Worm (Caenorhabditis elegans) whole organism, early embryonic: ENCODE data around the gene Y62H9A.4.

ENCODE experiments used
- B0310.2 ChIP-seq: sonication (generic microtip); optimal IDR thresholded peaks from 2 replicates; lab custom pipeline; 2016; ENCODE audit warnings: mild to moderate bottlenecking, missing genetic modification characterization, missing compliant biosample characterization
- F13C5.2 ChIP-seq: sonication (generic microtip); optimal IDR thresholded peaks from 2 replicates; lab custom pipeline; 2017; ENCODE audit warnings: mild to moderate bottlenecking, missing genetic modification characterization, inconsistent platforms, missing compliant biosample characterization
- aly-1 ChIP-seq: sonication (generic microtip); optimal IDR thresholded peaks from 2 replicates; lab custom pipeline; 2016; ENCODE audit warnings: missing genetic modification characterization, missing compliant biosample characterization
- ama-1 ChIP-seq: fragments of 150-350 bp; optimal IDR thresholded peaks from 2 replicates; lab custom pipeline; 2014
- ceh-13 ChIP-seq: fragments of 200-800 bp; sonication (Bioruptor generic); optimal IDR thresholded peaks from 2 replicates; lab custom pipeline; 2018; ENCODE audit warnings: mild to moderate bottlenecking, missing genetic modification characterization, missing compliant biosample characterization
- ceh-36 ChIP-seq: sonication (generic microtip); optimal IDR thresholded peaks from 2 replicates; lab custom pipeline; 2016; ENCODE audit warnings: missing genetic modification characterization, inconsistent platforms, missing compliant biosample characterization
- ets-7 ChIP-seq: sonication (generic microtip); optimal IDR thresholded peaks from 2 replicates; lab custom pipeline; 2016; ENCODE audit warnings: missing genotype, missing genetic modification characterization, missing compliant biosample characterization
- flt-1 ChIP-seq: fragments of 200-800 bp; sonication (Bioruptor generic); IDR thresholded peaks from 2 replicates; pipeline ENCODE4 v1.3.6; 2022; ENCODE audit warnings: missing genetic modification characterization, missing compliant biosample characterization
- hmbx-1 ChIP-seq: sonication (generic microtip); optimal IDR thresholded peaks from 2 replicates; lab custom pipeline; 2016; ENCODE audit warnings: mild to moderate bottlenecking, missing genetic modification characterization, missing compliant biosample characterization
- hmg-4 ChIP-seq: fragments of 200-800 bp; sonication (Bioruptor generic); optimal IDR thresholded peaks from 2 replicates; lab custom pipeline; 2018; ENCODE audit warnings: mild to moderate bottlenecking, missing genetic modification characterization, missing compliant biosample characterization
- hnd-1 ChIP-seq: sonication (generic microtip); optimal IDR thresholded peaks from 2 replicates; lab custom pipeline; 2016; ENCODE audit warnings: missing genetic modification characterization, missing compliant biosample characterization
- pes-1 ChIP-seq: fragments of 200-800 bp; sonication (Bioruptor generic); IDR thresholded peaks from 2 replicates; pipeline ENCODE4 v1.3.6; 2022; ENCODE audit warnings: missing genetic modification reagents, missing genetic modification characterization, missing compliant biosample characterization
- scrt-1 ChIP-seq: fragments of 200-800 bp; sonication (Bioruptor generic); IDR thresholded peaks from 2 replicates; pipeline ENCODE4 v1.3.6; 2022; ENCODE audit warnings: missing genetic modification characterization, missing compliant biosample characterization
- sea-1 ChIP-seq: fragments of 200-800 bp; sonication (Bioruptor generic); conservative IDR thresholded peaks from 2 replicates; pipeline ENCODE4 v1.3.6; 2022; ENCODE audit warnings: missing genetic modification characterization, missing compliant biosample characterization
- tbx-11 ChIP-seq: fragments of 200-800 bp; sonication (Bioruptor generic); IDR thresholded peaks from 2 replicates; pipeline ENCODE4 v1.3.6; 2022; ENCODE audit warnings: missing genetic modification characterization, missing compliant biosample characterization
- tbx-37 ChIP-seq: fragments of 200-800 bp; sonication (Bioruptor generic); conservative IDR thresholded peaks from 2 replicates; pipeline ENCODE4 v1.3.6; 2022; ENCODE audit warnings: missing genetic modification reagents, missing genetic modification characterization, missing compliant biosample characterization
- tra-4 ChIP-seq: sonication (generic microtip); optimal IDR thresholded peaks from 2 replicates; lab custom pipeline; 2017; ENCODE audit warnings: missing genetic modification characterization, missing compliant biosample characterization

Y62H9A.4 gene

DNA sequence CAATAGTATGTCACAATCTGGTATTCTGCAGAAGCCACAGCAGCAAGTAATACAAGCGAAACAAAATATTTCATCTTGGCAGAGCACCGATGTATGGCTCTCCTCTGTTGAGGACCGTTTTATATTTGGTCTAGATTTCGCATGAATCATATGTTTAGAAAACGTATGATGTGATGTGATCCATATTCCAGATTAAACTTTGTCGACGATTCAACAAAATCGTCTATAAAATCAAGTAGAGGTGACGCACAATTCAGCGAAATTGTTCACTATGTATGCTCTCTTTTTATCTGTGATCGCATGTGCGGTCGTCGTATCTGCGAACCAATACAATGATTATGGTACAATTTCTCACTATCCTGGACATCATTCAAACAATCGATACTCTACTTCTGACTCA lies at the start of gene Y62H9A.4, which contains the start of gene Y62H9A.3:
Y62H9A.4 (plus strand) TSS at position 256 of the 400 bp plus-strand sequence.
Y62H9A.3 (minus strand) TSS at position 101 of the 400 bp plus-strand sequence.
- TF ChIP-seq tra-4 (tag; lab: Kevin White, UChicago) (no peak), tbx-11 (GFP tag; lab: Robert Waterston, UW) (no peak), ceh-36 (tag; lab: Kevin White, UChicago) (no peak)

DNA sequence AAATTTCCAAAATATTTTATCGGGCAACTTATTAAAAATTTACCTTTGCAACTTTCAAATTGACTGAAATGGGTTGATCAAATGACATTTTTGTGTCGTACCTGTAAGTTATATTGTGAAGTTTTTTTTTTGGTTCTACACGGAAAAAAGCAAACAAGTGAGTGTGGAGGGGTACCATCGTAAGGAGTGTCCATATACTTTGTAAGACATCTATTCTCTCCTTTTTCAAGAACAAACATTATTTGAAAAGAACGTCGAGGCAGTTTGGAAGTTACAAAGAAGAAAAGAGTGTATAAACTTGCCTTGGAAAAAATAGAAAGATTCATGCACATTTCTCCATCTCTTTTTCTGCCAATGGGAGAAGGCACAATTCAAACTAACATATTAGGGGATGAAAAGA lies 42.5 kb upstream of the Y62H9A.4 start, which contains the start of gene taf-7.1:
taf-7.1 (minus strand) TSS at position 101 of the 400 bp plus-strand sequence.
- no peak for TF ChIP-seq flt-1 (GFP tag; lab: Robert Waterston, UW)
- TF ChIP-seq sea-1 (GFP tag; lab: Robert Waterston, UW), result no peak
- no peak for TF ChIP-seq tbx-11 (GFP tag; lab: Robert Waterston, UW)
- no peak for TF ChIP-seq F13C5.2 (tag; lab: Kevin White, UChicago)
- TF ChIP-seq ceh-36 (tag; lab: Kevin White, UChicago), result no peak
- TF ChIP-seq hnd-1, result no peak
- TF ChIP-seq pes-1 (GFP tag; lab: Robert Waterston, UW), result no peak
- no peak for TF ChIP-seq ama-1 (lab: Kevin White, UChicago)
- no peak for TF ChIP-seq tra-4 (tag; lab: Kevin White, UChicago)
- no peak for TF ChIP-seq hmg-4 (GFP tag; lab: Kevin White, UChicago)
- TF ChIP-seq aly-1, result no peak
- no peak for TF ChIP-seq B0310.2
- no peak for TF ChIP-seq ceh-13 (GFP tag; lab: Kevin White, UChicago)
- no peak for TF ChIP-seq hmbx-1
- no peak for TF ChIP-seq ets-7 (tag; lab: Kevin White, UChicago)
- no peak for TF ChIP-seq scrt-1

DNA sequence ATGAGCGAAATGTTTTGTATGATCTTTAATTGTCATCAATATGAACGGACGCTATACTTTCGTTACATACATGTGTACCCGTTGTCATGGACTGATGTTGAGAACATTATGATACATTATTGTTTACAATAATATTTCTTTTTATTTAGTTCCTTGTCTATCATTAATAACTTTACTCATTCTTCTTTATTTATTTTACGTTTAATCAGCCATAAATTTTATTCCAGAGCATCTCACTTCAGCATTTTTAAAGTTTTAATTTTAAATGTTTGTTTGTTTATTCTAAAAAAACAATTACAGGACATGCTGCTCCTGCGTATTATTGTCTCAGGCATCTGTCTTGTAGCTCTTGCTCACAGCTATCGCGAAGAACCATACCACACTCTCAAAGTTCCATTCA lies 36.6 kb upstream of the Y62H9A.4 start, which contains the start of gene F54F7.2:
F54F7.2 (plus strand) TSS at position 301 of the 400 bp plus-strand sequence.
- no peak for TF ChIP-seq aly-1
- no peak for TF ChIP-seq B0310.2
- no peak for TF ChIP-seq tbx-37 (GFP tag; lab: Robert Waterston, UW)
- no peak for TF ChIP-seq ama-1 (lab: Kevin White, UChicago)
- TF ChIP-seq ceh-36 (tag; lab: Kevin White, UChicago), result no peak

DNA sequence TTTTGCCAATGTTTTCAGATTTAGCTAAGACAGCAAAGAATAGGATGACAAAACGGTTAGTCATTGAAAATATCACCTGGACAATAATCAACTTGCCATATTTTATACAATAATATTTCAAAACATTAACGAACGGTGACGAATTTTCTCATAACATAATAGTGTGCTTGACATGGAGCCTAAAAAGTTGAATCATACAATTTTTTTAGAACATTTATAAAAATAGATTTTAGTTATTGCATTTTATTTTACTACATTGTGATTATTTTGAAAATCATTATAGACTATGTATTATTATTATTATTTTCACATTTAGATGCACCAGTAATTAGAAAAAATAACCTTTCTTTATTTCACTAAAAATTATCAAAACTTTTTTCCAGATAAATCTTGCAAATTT lies 31.3 kb upstream of the Y62H9A.4 start, which contains the start of gene F54F7.9:
F54F7.9 (minus strand) TSS at position 101 of the 400 bp plus-strand sequence.
- no peak for TF ChIP-seq ama-1 (lab: Kevin White, UChicago)
- TF ChIP-seq F13C5.2 (tag; lab: Kevin White, UChicago), result no peak
- no peak for TF ChIP-seq scrt-1
- no peak for TF ChIP-seq ceh-36 (tag; lab: Kevin White, UChicago)
- no peak for TF ChIP-seq hmg-4 (GFP tag; lab: Kevin White, UChicago)
- no peak for TF ChIP-seq ceh-13 (GFP tag; lab: Kevin White, UChicago)
- no peak for TF ChIP-seq aly-1
- no peak for TF ChIP-seq tbx-11 (GFP tag; lab: Robert Waterston, UW)
- no peak for TF ChIP-seq tra-4 (tag; lab: Kevin White, UChicago)
- no peak for TF ChIP-seq tbx-37 (GFP tag; lab: Robert Waterston, UW)

DNA sequence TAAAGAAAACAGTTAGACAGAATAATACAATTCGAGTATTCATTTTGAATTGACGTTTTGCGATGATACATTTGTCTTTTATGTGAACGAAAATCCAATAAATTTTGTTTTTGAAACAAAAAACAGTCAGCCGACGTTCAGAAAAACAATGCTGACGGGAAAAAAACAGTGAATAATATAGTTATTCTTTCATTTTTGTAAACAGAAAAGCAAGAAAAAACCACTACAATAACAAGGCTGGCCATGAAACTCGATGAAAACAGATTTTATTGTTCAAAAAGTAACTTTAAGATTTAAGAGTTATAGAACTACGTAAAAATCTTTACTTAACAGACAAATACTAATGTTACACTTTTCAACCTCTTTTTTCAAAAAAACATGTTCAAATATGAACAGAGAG lies 29.8 kb upstream of the Y62H9A.4 start, which contains the start of gene F54F7.3:
F54F7.3 (minus strand) TSS at position 101 of the 400 bp plus-strand sequence.
- TF ChIP-seq aly-1, result no peak
- TF ChIP-seq tbx-37 (GFP tag; lab: Robert Waterston, UW), result no peak
- no peak for TF ChIP-seq pes-1 (GFP tag; lab: Robert Waterston, UW)
- no peak for TF ChIP-seq ets-7 (tag; lab: Kevin White, UChicago)
- TF ChIP-seq ama-1 (lab: Kevin White, UChicago), result no peak
- TF ChIP-seq F13C5.2 (tag; lab: Kevin White, UChicago), result no peak
- no peak for TF ChIP-seq tbx-11 (GFP tag; lab: Robert Waterston, UW)
- TF ChIP-seq sea-1 (GFP tag; lab: Robert Waterston, UW), result no peak
- TF ChIP-seq flt-1 (GFP tag; lab: Robert Waterston, UW), result no peak
- TF ChIP-seq B0310.2, result no peak
- TF ChIP-seq ceh-13 (GFP tag; lab: Kevin White, UChicago), result no peak
- TF ChIP-seq ceh-36 (tag; lab: Kevin White, UChicago), result no peak

DNA sequence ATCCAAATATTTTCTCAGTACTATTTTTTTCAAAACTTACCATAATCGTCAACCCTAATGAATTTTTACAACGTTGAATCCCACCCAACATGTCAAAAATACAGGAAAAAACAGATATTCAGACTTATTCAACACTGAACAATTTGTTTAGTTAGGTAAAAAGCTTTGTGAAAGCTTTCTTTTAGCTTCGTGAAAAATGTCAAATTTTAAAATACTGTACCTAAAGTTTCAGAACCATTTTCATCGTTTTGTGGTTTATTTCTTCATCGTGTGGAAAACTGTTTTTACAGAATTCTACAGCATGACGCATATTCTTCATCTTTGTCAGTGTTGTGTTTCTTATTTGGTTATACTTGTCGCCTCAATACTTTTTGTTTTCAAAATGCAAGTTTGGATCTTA lies 29.4 kb upstream of the Y62H9A.4 start, which contains the start of gene F54F7.14:
F54F7.14 (plus strand) TSS at position 301 of the 400 bp plus-strand sequence.
- TF ChIP-seq ceh-13 (GFP tag; lab: Kevin White, UChicago) (no peak), scrt-1 (no peak), tra-4 (tag; lab: Kevin White, UChicago) (no peak), tbx-11 (GFP tag; lab: Robert Waterston, UW) (no peak), tbx-37 (GFP tag; lab: Robert Waterston, UW) (no peak)

DNA sequence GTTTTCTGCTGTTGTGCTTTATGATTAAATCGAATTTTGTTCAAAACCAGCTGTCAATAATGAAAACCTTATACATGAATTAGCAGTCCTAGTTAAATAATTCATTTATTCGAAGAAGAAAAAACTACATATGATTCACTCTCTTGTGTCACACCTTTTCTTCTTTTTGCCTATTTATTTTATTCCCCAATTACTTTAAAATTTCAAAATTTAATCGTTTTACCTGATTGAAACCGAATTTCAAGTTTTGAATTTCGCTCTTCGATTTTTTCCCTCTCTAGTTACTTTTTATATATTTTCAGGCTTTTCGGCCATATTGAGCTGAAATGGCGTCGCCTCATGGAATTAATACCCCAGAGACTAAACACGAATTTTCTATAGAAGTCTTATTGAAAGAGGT lies 27.4 kb upstream of the Y62H9A.4 start, which contains the start of gene xtr-1:
xtr-1 (plus strand) TSS at position 301 of the 400 bp plus-strand sequence.
- no peak for TF ChIP-seq ceh-13 (GFP tag; lab: Kevin White, UChicago)
- no peak for TF ChIP-seq hmbx-1
- TF ChIP-seq hnd-1, result no peak
- TF ChIP-seq scrt-1, result no peak
- no peak for TF ChIP-seq sea-1 (GFP tag; lab: Robert Waterston, UW)
- no peak for TF ChIP-seq hmg-4 (GFP tag; lab: Kevin White, UChicago)
- no peak for TF ChIP-seq B0310.2
- no peak for TF ChIP-seq tra-4 (tag; lab: Kevin White, UChicago)
- TF ChIP-seq flt-1 (GFP tag; lab: Robert Waterston, UW), result no peak
- TF ChIP-seq pes-1 (GFP tag; lab: Robert Waterston, UW), result no peak
- TF ChIP-seq ceh-36 (tag; lab: Kevin White, UChicago), result no peak
- no peak for TF ChIP-seq aly-1
- TF ChIP-seq F13C5.2 (tag; lab: Kevin White, UChicago), result no peak
- TF ChIP-seq ets-7 (tag; lab: Kevin White, UChicago), result no peak
- no peak for TF ChIP-seq ama-1 (lab: Kevin White, UChicago)
- TF ChIP-seq tbx-11 (GFP tag; lab: Robert Waterston, UW), result no peak
- no peak for TF ChIP-seq tbx-37 (GFP tag; lab: Robert Waterston, UW)
